Worm (Caenorhabditis elegans) whole organism, early embryonic: ENCODE results near the gene fkh-7.

ENCODE experiments used
- B0310.2 ChIP-seq: sonication (generic microtip); optimal IDR thresholded peaks from 2 replicates; lab custom pipeline; 2016; ENCODE audit warnings: mild to moderate bottlenecking, missing genetic modification characterization, missing compliant biosample characterization
- ama-1 ChIP-seq: fragments of 150-350 bp; optimal IDR thresholded peaks from 2 replicates; lab custom pipeline; 2014
- ceh-36 ChIP-seq: sonication (generic microtip); optimal IDR thresholded peaks from 2 replicates; lab custom pipeline; 2016; ENCODE audit warnings: missing genetic modification characterization, inconsistent platforms, missing compliant biosample characterization
- ets-7 ChIP-seq: sonication (generic microtip); optimal IDR thresholded peaks from 2 replicates; lab custom pipeline; 2016; ENCODE audit warnings: missing genotype, missing genetic modification characterization, missing compliant biosample characterization
- flt-1 ChIP-seq: fragments of 200-800 bp; sonication (Bioruptor generic); IDR thresholded peaks from 2 replicates; pipeline ENCODE4 v1.3.6; 2022; ENCODE audit warnings: missing genetic modification characterization, missing compliant biosample characterization
- pes-1 ChIP-seq: fragments of 200-800 bp; sonication (Bioruptor generic); IDR thresholded peaks from 2 replicates; pipeline ENCODE4 v1.3.6; 2022; ENCODE audit warnings: missing genetic modification reagents, missing genetic modification characterization, missing compliant biosample characterization
- scrt-1 ChIP-seq: fragments of 200-800 bp; sonication (Bioruptor generic); IDR thresholded peaks from 2 replicates; pipeline ENCODE4 v1.3.6; 2022; ENCODE audit warnings: missing genetic modification characterization, missing compliant biosample characterization
- tbx-37 ChIP-seq: fragments of 200-800 bp; sonication (Bioruptor generic); conservative IDR thresholded peaks from 2 replicates; pipeline ENCODE4 v1.3.6; 2022; ENCODE audit warnings: missing genetic modification reagents, missing genetic modification characterization, missing compliant biosample characterization
- tra-4 ChIP-seq: sonication (generic microtip); optimal IDR thresholded peaks from 2 replicates; lab custom pipeline; 2017; ENCODE audit warnings: missing genetic modification characterization, missing compliant biosample characterization

DNA sequence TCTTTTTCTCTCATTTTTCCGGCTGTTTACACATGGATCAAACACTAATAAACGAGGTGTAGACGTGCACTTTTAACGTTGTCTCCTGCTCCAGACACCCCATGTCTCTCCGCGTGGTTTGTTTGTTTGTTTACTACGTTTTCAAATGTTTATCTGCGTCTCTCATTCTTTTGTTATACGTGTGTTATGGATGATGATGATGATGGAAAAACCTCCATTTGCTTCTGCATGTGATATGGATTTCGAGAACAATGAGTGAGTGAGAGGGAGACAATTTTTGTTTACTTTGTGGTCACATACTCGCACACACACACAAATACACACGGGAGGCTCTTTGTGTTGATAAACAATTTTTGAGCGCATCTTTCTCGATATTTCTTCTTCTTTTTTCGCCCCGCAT, 20.0 kb downstream of the fkh-7 start:
- TF ChIP-seq ama-1 (lab: Kevin White, UChicago) (no peak), tra-4 (tag; lab: Kevin White, UChicago) (no peak), ets-7 (tag; lab: Kevin White, UChicago) (no peak), tbx-37 (GFP tag; lab: Robert Waterston, UW) (no peak), B0310.2 (tag; lab: Kevin White, UChicago) (no peak), flt-1 (GFP tag; lab: Robert Waterston, UW) (no peak), ceh-36 (tag; lab: Kevin White, UChicago) (no peak), scrt-1 (GFP tag; lab: Robert Waterston, UW) (no peak), pes-1 (GFP tag; lab: Robert Waterston, UW) (no peak)
